Fruit fly (Drosophila melanogaster): Measurements from ENCODE around the gene AkhR.

The AkhR gene

dm6 chr2L:6683992-6684882, 31.7 kb downstream of the AkhR start, which contains the start of gene Nhe3 (continued):
- TF ChIP-seq CG17359 (tag; optimal IDR thresholded peaks at IDR 0.05) (peak; percentile 73), sc (optimal IDR thresholded peaks at IDR 0.05) (no peak), sc (GFP tag; optimal IDR thresholded peaks at IDR 0.05) (peak; percentile 57), CG1832 (GFP tag; optimal IDR thresholded peaks at IDR 0.05) (no peak), HmgZ (tag; optimal IDR thresholded peaks at IDR 0.05) (peak; percentile 62), dati (GFP tag; IDR thresholded peaks at IDR 0.05) (peak; percentile 36; the same call in 1 of the 2 replicates), Ets97D (GFP tag; optimal IDR thresholded peaks at IDR 0.05) (peak; percentile 78), Gsc (GFP tag; IDR thresholded peaks at IDR 0.05) (no peak), CG1603 (tag; optimal IDR thresholded peaks at IDR 0.05) (peak; percentile 66), Stat92E (GFP tag; optimal IDR thresholded peaks at IDR 0.05) (peak in 1 of 3 experiments; percentile 84), jigr1 (GFP tag; IDR thresholded peaks at IDR 0.05) (peak; percentile 37; the same call in 1 of the 3 replicates), CG34376 (GFP tag; optimal IDR thresholded peaks at IDR 0.05) (peak; percentile 62), CG1529 (GFP tag; optimal IDR thresholded peaks at IDR 0.05) (peak; percentile 53), BEAF-32 (GFP tag; optimal IDR thresholded peaks at IDR 0.05) (peak; percentile 56), Dip2 (GFP tag; IDR thresholded peaks at IDR 0.05) (peak; percentile 95), CG2712 (tag; optimal IDR thresholded peaks at IDR 0.05) (peak; percentile 82), crp (GFP tag; optimal IDR thresholded peaks at IDR 0.05) (peak; percentile 8 to 72), lmd (GFP tag; IDR thresholded peaks at IDR 0.05) (peak; percentile 85), fd96Cb (tag; optimal IDR thresholded peaks at IDR 0.05) (peak; percentile 77), fu2 (GFP tag; optimal IDR thresholded peaks at IDR 0.05) (peak; percentile 78), Nf-YB (GFP tag; optimal IDR thresholded peaks at IDR 0.05) (peak; percentile 34), CG18599 (GFP tag; optimal IDR thresholded peaks at IDR 0.05) (peak; percentile 41), cad (GFP tag; optimal IDR thresholded peaks at IDR 0.05) (no peak), Dfd (GFP tag; optimal IDR thresholded peaks at IDR 0.05) (no peak), dpn (GFP tag; optimal IDR thresholded peaks at IDR 0.05) (peak; percentile 75 to 85), sens (GFP tag) (peak; percentile 97), CG32772 (GFP tag; IDR thresholded peaks at IDR 0.05) (peak; percentile 84), sim (GFP tag; IDR thresholded peaks at IDR 0.05) (0 out of 2 replicates have a peak, but pooled peaks have one; percentile 32), odd (GFP tag; optimal IDR thresholded peaks at IDR 0.05) (peak; percentile 71), CG13894 (tag; optimal IDR thresholded peaks at IDR 0.05) (no peak), CG9437 (GFP tag; optimal IDR thresholded peaks at IDR 0.05) (peak; percentile 54), cwo (GFP tag; optimal IDR thresholded peaks at IDR 0.05) (peak; percentile 55), Ada2b (GFP tag; IDR thresholded peaks at IDR 0.05) (peak; percentile 66), dm (GFP tag; optimal IDR thresholded peaks at IDR 0.05) (peak; percentile 39), CG11723 (GFP tag; optimal IDR thresholded peaks at IDR 0.05) (peak; percentile 75), CG16779 (GFP tag; IDR thresholded peaks at IDR 0.05) (peak; percentile 57; the same call in 1 of the 2 replicates), ro (GFP tag; IDR thresholded peaks at IDR 0.05) (peak; percentile 67; the same call in 1 of the 2 replicates), nmo (GFP tag; optimal IDR thresholded peaks at IDR 0.05) (peak; percentile 84), CG1024 (GFP tag; IDR thresholded peaks at IDR 0.05) (peak; percentile 68; the same call in 1 of the 2 replicates), tio (GFP tag; optimal IDR thresholded peaks at IDR 0.05) (peak; percentile 76), CG7928 (GFP tag; optimal IDR thresholded peaks at IDR 0.05) (peak; percentile 46), emc (GFP tag; optimal IDR thresholded peaks at IDR 0.05) (no peak), caup (GFP tag; optimal IDR thresholded peaks at IDR 0.05; ENCODE audit: severe bottlenecking) (peak; percentile 79), C15 (GFP tag; IDR thresholded peaks at IDR 0.05) (peak; percentile 65; the same call in 1 of the 3 replicates), lbe (GFP tag; optimal IDR thresholded peaks at IDR 0.05) (peak; percentile 48), Drgx (GFP tag; IDR thresholded peaks at IDR 0.05) (peak; percentile 67), CG14860 (GFP tag; IDR thresholded peaks at IDR 0.05; ENCODE audit: partially characterized antibody) (peak; percentile 52; the same call in 2 of the 3 replicates), chif (GFP tag; optimal IDR thresholded peaks at IDR 0.05) (peak; percentile 36 to 85)

Data from whole organism, embryonic.